Worm (Caenorhabditis elegans): ENCODE measurements around the gene F45G2.8.

The F45G2.8 gene

ce11 chrIII:13423414-13423813 lies 12.1 kb downstream of the F45G2.8 start, which contains the start of gene exo-1:
exo-1 (plus strand) TSS chrIII:13423514.
- TF ChIP-seq unc-39 (tag; optimal IDR thresholded peaks at IDR 0.05): no peak
- no peak for TF ChIP-seq nhr-77 (tag; optimal IDR thresholded peaks at IDR 0.05)
- TF ChIP-seq F13H6.1 (tag; optimal IDR thresholded peaks at IDR 0.05): no peak
- no peak for TF ChIP-seq unc-62 (GFP tag; optimal IDR thresholded peaks at IDR 0.05)
- TF ChIP-seq blmp-1 (tag; optimal IDR thresholded peaks at IDR 0.05; ENCODE audit: insufficient read depth): peak; percentile 21
- TF ChIP-seq mdl-1 (tag; optimal IDR thresholded peaks at IDR 0.05): no peak
- no peak for TF ChIP-seq Y55F3AM.14 (GFP tag; optimal IDR thresholded peaks at IDR 0.05)
- TF ChIP-seq ztf-4 (tag; optimal IDR thresholded peaks at IDR 0.05): no peak
- TF ChIP-seq skn-1 (tag; optimal IDR thresholded peaks at IDR 0.05): no peak
- no peak for TF ChIP-seq nhr-6 (tag; optimal IDR thresholded peaks at IDR 0.05)
- no peak for TF ChIP-seq mab-5 (tag; optimal IDR thresholded peaks at IDR 0.05)
- TF ChIP-seq ama-1 (optimal IDR thresholded peaks at IDR 0.05): no peak
- peak; percentile 75 for TF ChIP-seq lin-13 (GFP tag; optimal IDR thresholded peaks at IDR 0.05)
- TF ChIP-seq nhr-10 (tag; optimal IDR thresholded peaks at IDR 0.05): no peak
- TF ChIP-seq snpc-4 (tag; optimal IDR thresholded peaks at IDR 0.05): peak; percentile 53
- no peak for TF ChIP-seq egl-27 (tag; optimal IDR thresholded peaks at IDR 0.05)
- no peak for TF ChIP-seq sem-4 (tag; optimal IDR thresholded peaks at IDR 0.05)
- TF ChIP-seq unc-55 (GFP tag; optimal IDR thresholded peaks at IDR 0.05): peak; percentile 87
- TF ChIP-seq fos-1 (tag; optimal IDR thresholded peaks at IDR 0.05): peak; percentile 63
- TF ChIP-seq aly-2 (tag; optimal IDR thresholded peaks at IDR 0.05): no peak
- TF ChIP-seq R02D3.7 (tag; optimal IDR thresholded peaks at IDR 0.05): no peak
- no peak for TF ChIP-seq alr-1 (tag; optimal IDR thresholded peaks at IDR 0.05)
- peak; percentile 70 for TF ChIP-seq nhr-129 (tag; optimal IDR thresholded peaks at IDR 0.05)
- no peak for TF ChIP-seq ceh-82 (tag; optimal IDR thresholded peaks at IDR 0.05)
- peak; percentile 63 for TF ChIP-seq nhr-25 (tag; optimal IDR thresholded peaks at IDR 0.05)
- TF ChIP-seq nhr-12 (tag; optimal IDR thresholded peaks at IDR 0.05): no peak
- no peak for TF ChIP-seq elt-1 (tag; optimal IDR thresholded peaks at IDR 0.05)
- peak; percentile 70 for TF ChIP-seq sma-3 (GFP tag; optimal IDR thresholded peaks at IDR 0.05)
- peak; percentile 1 for TF ChIP-seq zag-1 (tag; optimal IDR thresholded peaks at IDR 0.05)
- no peak for TF ChIP-seq dmd-4 (tag; optimal IDR thresholded peaks at IDR 0.05)
- TF ChIP-seq sma-9 (GFP tag; optimal IDR thresholded peaks at IDR 0.05): peak; percentile 26
- no peak for TF ChIP-seq sma-9 (tag; optimal IDR thresholded peaks at IDR 0.05)
- TF ChIP-seq peb-1 (tag; optimal IDR thresholded peaks at IDR 0.05): no peak
- peak; percentile 41 for TF ChIP-seq C34F6.9 (tag; optimal IDR thresholded peaks at IDR 0.05)
- TF ChIP-seq lsy-2 (tag; optimal IDR thresholded peaks at IDR 0.05): peak in 1 of 2 experiments; percentile 77
- TF ChIP-seq gmeb-1 (tag; optimal IDR thresholded peaks at IDR 0.05): peak; percentile 91
- peak; percentile 66 for TF ChIP-seq crh-2 (tag; optimal IDR thresholded peaks at IDR 0.05)
- TF ChIP-seq nhr-11 (tag; optimal IDR thresholded peaks at IDR 0.05): no peak
- TF ChIP-seq ZK546.5 (tag; optimal IDR thresholded peaks at IDR 0.05): no peak
- TF ChIP-seq elt-3 (tag; optimal IDR thresholded peaks at IDR 0.05): no peak
- no peak for TF ChIP-seq lin-39 (tag; optimal IDR thresholded peaks at IDR 0.05)
- no peak for TF ChIP-seq nhr-23 (tag; optimal IDR thresholded peaks at IDR 0.05)
- no peak for TF ChIP-seq ztf-11 (tag; optimal IDR thresholded peaks at IDR 0.05)

- TF ChIP-seq lin-39 (tag; optimal IDR thresholded peaks at IDR 0.05) (no peak), aly-2 (tag; optimal IDR thresholded peaks at IDR 0.05) (no peak), snpc-4 (tag; optimal IDR thresholded peaks at IDR 0.05) (no peak), Y55F3AM.14 (GFP tag; optimal IDR thresholded peaks at IDR 0.05) (no peak), unc-55 (GFP tag; optimal IDR thresholded peaks at IDR 0.05) (no peak), dmd-4 (tag; optimal IDR thresholded peaks at IDR 0.05) (no peak), ztf-4 (tag; optimal IDR thresholded peaks at IDR 0.05) (no peak), elt-1 (tag; optimal IDR thresholded peaks at IDR 0.05) (no peak)
Measured at ce11 chrIII:13418975-13419374, 16.5 kb downstream of the F45G2.8 start.

- TF ChIP-seq unc-62 (GFP tag; optimal IDR thresholded peaks at IDR 0.05): no peak
- no peak for TF ChIP-seq ceh-16 (tag; optimal IDR thresholded peaks at IDR 0.05)
- peak; percentile 24 for TF ChIP-seq fos-1 (tag; optimal IDR thresholded peaks at IDR 0.05)
- TF ChIP-seq nhr-77 (tag; optimal IDR thresholded peaks at IDR 0.05): no peak
- TF ChIP-seq nhr-10 (tag; optimal IDR thresholded peaks at IDR 0.05): no peak
Measured at ce11 chrIII:13411202-13411601, 24.3 kb downstream of the F45G2.8 start.
